Fruit fly (Drosophila melanogaster) whole organism, embryonic: ENCODE data around the gene CG11975.
A peak's percentile ranks its signal among the peaks of the same experiment; 100 is the strongest.

Experiments
- Atf-2 ChIP-seq: fragments of 200-800 bp; sonication (Bioruptor generic); optimal IDR thresholded peaks from 2 replicates; lab custom pipeline; 2016; ENCODE audit warnings: missing biosample characterization, missing genetic modification characterization
- BEAF-32 ChIP-seq: fragments of 200-800 bp; sonication (Bioruptor generic); optimal IDR thresholded peaks from 3 replicates; lab custom pipeline; 2017; ENCODE audit warnings: missing biosample characterization, missing genetic modification characterization, mild to moderate bottlenecking, moderate library complexity, missing genetic modification reagents
- Bgb ChIP-seq: fragments of 200-800 bp; sonication (Bioruptor generic); IDR thresholded peaks from 2 replicates; pipeline ENCODE4 v1.3.6; 2022; ENCODE audit warnings: missing biosample characterization, missing genetic modification characterization; ENCODE audit not compliant: partially characterized antibody
- Blimp-1 ChIP-seq: fragments of 200-800 bp; sonication (Bioruptor generic); optimal IDR thresholded peaks from 3 replicates; lab custom pipeline; 2018; ENCODE audit warnings: missing biosample characterization, missing genetic modification characterization, mild to moderate bottlenecking, moderate library complexity, missing genetic modification reagents
- CG10147 ChIP-seq: fragments of 200-800 bp; sonication (Bioruptor generic); optimal IDR thresholded peaks from 2 replicates; lab custom pipeline; 2019; ENCODE audit warnings: missing biosample characterization, mild to moderate bottlenecking, missing genetic modification characterization, moderate library complexity
- CG10267 ChIP-seq: fragments of 200-800 bp; sonication (Bioruptor generic); optimal IDR thresholded peaks from 2 replicates; lab custom pipeline; 2018; ENCODE audit warnings: missing biosample characterization, mild to moderate bottlenecking, missing genetic modification characterization, moderate library complexity
- CG10366 ChIP-seq: fragments of 200-800 bp; sonication (Bioruptor generic); IDR thresholded peaks from 2 replicates; pipeline ENCODE4 v1.3.6; 2022; ENCODE audit warnings: missing biosample characterization, missing genetic modification characterization
- CG12391 ChIP-seq: fragments of 200-800 bp; sonication (Bioruptor generic); optimal IDR thresholded peaks from 3 replicates; lab custom pipeline; 2018; ENCODE audit warnings: missing biosample characterization, mild to moderate bottlenecking, missing genetic modification characterization, moderate library complexity
- CG12744 ChIP-seq: fragments of 200-800 bp; sonication (Bioruptor generic); optimal IDR thresholded peaks from 2 replicates; lab custom pipeline; 2016; ENCODE audit warnings: missing biosample characterization, missing genetic modification characterization
- CG12769 ChIP-seq: fragments of 200-800 bp; sonication (Bioruptor generic); optimal IDR thresholded peaks from 2 replicates; lab custom pipeline; 2019; ENCODE audit warnings: missing biosample characterization, mild to moderate bottlenecking, missing genetic modification characterization, moderate library complexity
- CG13287 ChIP-seq: fragments of 200-800 bp; sonication (Bioruptor generic); IDR thresholded peaks from 2 replicates; pipeline ENCODE4 v1.3.6; 2022; ENCODE audit warnings: missing biosample characterization, missing genetic modification characterization; ENCODE audit not compliant: partially characterized antibody
- CG13296 ChIP-seq: fragments of 200-800 bp; sonication (Bioruptor generic); optimal IDR thresholded peaks from 3 replicates; lab custom pipeline; 2018; ENCODE audit warnings: missing biosample characterization, mild to moderate bottlenecking, missing genetic modification characterization
- CG1603 ChIP-seq: fragments of 200-800 bp; sonication (Bioruptor generic); optimal IDR thresholded peaks from 2 replicates; lab custom pipeline; 2019; ENCODE audit warnings: missing biosample characterization, mild to moderate bottlenecking, missing genetic modification characterization, moderate library complexity
- CG17361 ChIP-seq: fragments of 200-800 bp; sonication (Bioruptor generic); IDR thresholded peaks from 3 replicates; pipeline ENCODE4 v1.3.6; 2022; ENCODE audit warnings: missing biosample characterization, missing genetic modification characterization
- CG17829 ChIP-seq: fragments of 200-800 bp; optimal IDR thresholded peaks from 2 replicates; lab custom pipeline; 2019; ENCODE audit warnings: missing biosample characterization, mild to moderate bottlenecking, missing genetic modification characterization, moderate library complexity
- CG18619 ChIP-seq: fragments of 200-800 bp; sonication (Bioruptor generic); optimal IDR thresholded peaks from 3 replicates; lab custom pipeline; 2017; ENCODE audit warnings: missing biosample characterization, mild to moderate bottlenecking, missing genetic modification characterization
- CG3281 ChIP-seq: fragments of 200-800 bp; sonication (Bioruptor generic); optimal IDR thresholded peaks from 3 replicates; lab custom pipeline; 2017; ENCODE audit warnings: missing biosample characterization, mild to moderate bottlenecking, missing genetic modification characterization
- CG3995 ChIP-seq: fragments of 200-800 bp; sonication (Bioruptor generic); optimal IDR thresholded peaks from 3 replicates; lab custom pipeline; 2016; ENCODE audit warnings: missing biosample characterization, missing genetic modification characterization
- CG7372 ChIP-seq: fragments of 200-800 bp; sonication (Bioruptor generic); IDR thresholded peaks from 2 replicates; pipeline ENCODE4 v1.3.6; 2022; ENCODE audit warnings: missing biosample characterization, missing genetic modification characterization
- CG8924 ChIP-seq: fragments of 200-800 bp; optimal IDR thresholded peaks from 3 replicates; lab custom pipeline; 2019; ENCODE audit warnings: missing biosample characterization, mild to moderate bottlenecking, missing genetic modification characterization, moderate library complexity
- CG9437 ChIP-seq: fragments of 200-800 bp; sonication (Bioruptor generic); optimal IDR thresholded peaks from 2 replicates; lab custom pipeline; 2018; ENCODE audit warnings: missing biosample characterization, mild to moderate bottlenecking, missing genetic modification characterization
- D19A ChIP-seq: fragments of 200-800 bp; optimal IDR thresholded peaks from 3 replicates; lab custom pipeline; 2019; ENCODE audit warnings: missing biosample characterization, mild to moderate bottlenecking, missing genetic modification characterization, moderate library complexity
- Dbx ChIP-seq: fragments of 200-800 bp; sonication (Bioruptor generic); IDR thresholded peaks from 3 replicates; pipeline ENCODE4 v1.3.6; 2022; ENCODE audit warnings: missing biosample characterization, missing genetic modification characterization
- Dfd ChIP-seq, 2 experiments: fragments of >200 bp; optimal IDR thresholded peaks; 2 replicates each; lab custom pipeline; 2017; ENCODE audit warnings: missing biosample characterization in 2 of 2, missing genetic modification characterization in 2 of 2
- H2.0 ChIP-seq: fragments of 200-800 bp; sonication (Bioruptor generic); IDR thresholded peaks from 2 replicates; pipeline ENCODE4 v1.3.6; 2022; ENCODE audit warnings: missing biosample characterization, missing genetic modification characterization
- HmgD ChIP-seq: fragments of 200-800 bp; sonication (Bioruptor generic); optimal IDR thresholded peaks from 3 replicates; lab custom pipeline; 2016; ENCODE audit warnings: missing biosample characterization, missing genetic modification characterization
- Hr39 ChIP-seq: fragments of >200 bp; optimal IDR thresholded peaks from 2 replicates; lab custom pipeline; 2017
- Lhr ChIP-seq: fragments of 200-800 bp; sonication (Bioruptor generic); optimal IDR thresholded peaks from 3 replicates; lab custom pipeline; 2017; ENCODE audit warnings: mild to moderate bottlenecking, missing biosample characterization, missing genetic modification reagents, missing genetic modification characterization
- Mad ChIP-seq: fragments of 200-800 bp; sonication (Bioruptor generic); optimal IDR thresholded peaks from 2 replicates; lab custom pipeline; 2016; ENCODE audit warnings: missing biosample characterization, missing genetic modification characterization
- NC2β ChIP-seq: fragments of 200-800 bp; sonication (Bioruptor generic); optimal IDR thresholded peaks from 2 replicates; lab custom pipeline; 2016; ENCODE audit warnings: missing biosample characterization, missing genetic modification characterization
- Opbp ChIP-seq: fragments of 200-800 bp; sonication (Bioruptor generic); IDR thresholded peaks from 3 replicates; pipeline ENCODE4 v1.3.6; 2022; ENCODE audit warnings: missing biosample characterization, missing genetic modification characterization; ENCODE audit not compliant: partially characterized antibody
- Xbp1 ChIP-seq: fragments of 200-800 bp; sonication (Bioruptor generic); optimal IDR thresholded peaks from 3 replicates; lab custom pipeline; 2016; ENCODE audit warnings: missing biosample characterization, mild to moderate bottlenecking, missing genetic modification characterization
- amos ChIP-seq: fragments of 200-800 bp; sonication (Bioruptor generic); IDR thresholded peaks from 2 replicates; pipeline ENCODE4 v1.3.6; 2022; ENCODE audit warnings: missing biosample characterization, missing genetic modification characterization; ENCODE audit not compliant: partially characterized antibody
- cas ChIP-seq: fragments of 200-800 bp; sonication (Bioruptor generic); IDR thresholded peaks from 2 replicates; pipeline ENCODE4 v1.3.6; 2022; ENCODE audit warnings: missing biosample characterization, missing genetic modification characterization
- crc ChIP-seq: fragments of 200-800 bp; sonication (Bioruptor generic); optimal IDR thresholded peaks from 2 replicates; lab custom pipeline; 2016; ENCODE audit warnings: missing biosample characterization, missing genetic modification characterization
- da ChIP-seq: fragments of 200-800 bp; sonication (Bioruptor generic); optimal IDR thresholded peaks from 2 replicates; lab custom pipeline; 2016; ENCODE audit warnings: missing biosample characterization, missing genetic modification characterization
- ems ChIP-seq: fragments of 200-800 bp; sonication (Bioruptor generic); optimal IDR thresholded peaks from 3 replicates; lab custom pipeline; 2016; ENCODE audit warnings: missing biosample characterization, missing genetic modification characterization
- ewg ChIP-seq: fragments of 200-800 bp; sonication (Bioruptor generic); optimal IDR thresholded peaks from 3 replicates; lab custom pipeline; 2017; ENCODE audit warnings: mild to moderate bottlenecking, missing biosample characterization, missing genetic modification reagents, missing genetic modification characterization
- gce ChIP-seq: fragments of 200-800 bp; sonication (Bioruptor generic); IDR thresholded peaks from 3 replicates; pipeline ENCODE4 v1.3.6; 2022; ENCODE audit warnings: missing biosample characterization, missing genetic modification characterization
- knrl ChIP-seq: fragments of 200-800 bp; sonication (Bioruptor generic); IDR thresholded peaks from 3 replicates; pipeline ENCODE4 v1.3.6; 2022; ENCODE audit warnings: missing biosample characterization, missing genetic modification characterization; ENCODE audit not compliant: partially characterized antibody
- lmd ChIP-seq: fragments of 200-800 bp; sonication (Bioruptor generic); IDR thresholded peaks from 2 replicates; pipeline ENCODE4 v1.3.6; 2022; ENCODE audit warnings: missing biosample characterization, missing genetic modification characterization
- onecut ChIP-seq: fragments of 200-800 bp; sonication (Bioruptor generic); IDR thresholded peaks from 2 replicates; pipeline ENCODE4 v1.3.6; 2022; ENCODE audit warnings: missing biosample characterization, missing genetic modification characterization
- phol ChIP-seq: fragments of 200-800 bp; sonication (Bioruptor generic); optimal IDR thresholded peaks from 3 replicates; lab custom pipeline; 2018; ENCODE audit warnings: missing biosample characterization, mild to moderate bottlenecking, missing genetic modification characterization, moderate library complexity
- pum ChIP-seq: fragments of 200-800 bp; sonication (Bioruptor generic); optimal IDR thresholded peaks from 2 replicates; lab custom pipeline; 2016; ENCODE audit warnings: missing biosample characterization, missing genetic modification characterization
- pzg ChIP-seq: fragments of 200-800 bp; sonication (Bioruptor generic); optimal IDR thresholded peaks from 3 replicates; lab custom pipeline; 2018; ENCODE audit warnings: missing biosample characterization, mild to moderate bottlenecking, missing genetic modification characterization, moderate library complexity
- rib ChIP-seq: fragments of 200-800 bp; sonication (Bioruptor generic); IDR thresholded peaks from 2 replicates; pipeline ENCODE4 v1.3.6; 2022; ENCODE audit warnings: missing biosample characterization, missing genetic modification characterization
- sima ChIP-seq: fragments of 200-800 bp; sonication (Bioruptor generic); optimal IDR thresholded peaks from 2 replicates; lab custom pipeline; 2016; ENCODE audit warnings: missing biosample characterization, missing genetic modification characterization
- slou ChIP-seq: fragments of 200-800 bp; sonication (Bioruptor generic); optimal IDR thresholded peaks from 3 replicates; lab custom pipeline; 2016; ENCODE audit warnings: missing biosample characterization, missing genetic modification characterization
- slp2 ChIP-seq: fragments of 200-800 bp; sonication (Bioruptor generic); optimal IDR thresholded peaks from 2 replicates; lab custom pipeline; 2016; ENCODE audit warnings: missing biosample characterization, missing genetic modification characterization
- vvl ChIP-seq: fragments of 200-800 bp; sonication (Bioruptor generic); IDR thresholded peaks from 2 replicates; pipeline ENCODE4 v1.3.6; 2022; ENCODE audit warnings: missing biosample characterization, missing genetic modification characterization
- zfh1 ChIP-seq: fragments of 200-800 bp; sonication (Bioruptor generic); IDR thresholded peaks from 3 replicates; pipeline ENCODE4 v1.3.6; 2022; ENCODE audit warnings: missing biosample characterization, missing genetic modification characterization

Gene CG11975

dm6 chr3R:8944866-8945265, 48.2 kb upstream of the CG11975 start, which contains the start of gene CG11964 (continued):
- TF ChIP-seq slp2 (GFP tag; lab: Kevin White, UChicago) (peak; percentile 2), CG18619 (peak; percentile 4), vvl (peak; percentile 76), gce (GFP tag; lab: Robert Waterston, UW) (no peak), Hr39 (lab: Kevin White, UChicago) (no peak), D19A (tag; lab: Kevin White, UChicago) (peak; percentile 4), HmgD (GFP tag; lab: Kevin White, UChicago) (peak; percentile 92), CG12744 (GFP tag; lab: Kevin White, UChicago) (peak; percentile 16), Dbx (GFP tag; lab: Robert Waterston, UW) (peak; percentile 86), zfh1 (peak; percentile 36; the same call in 1 of the 3 replicates), CG1603 (tag; lab: Kevin White, UChicago) (peak; percentile 92), CG3281 (GFP tag; lab: Kevin White, UChicago) (no peak), lmd (GFP tag; lab: Robert Waterston, UW) (peak; percentile 35; the same call in 1 of the 2 replicates), CG3995 (GFP tag; lab: Kevin White, UChicago) (peak; percentile 85), Dfd (GFP tag; optimal IDR thresholded peaks at IDR 0.05; lab: Kevin White, UChicago) (no peak), CG13296 (peak; percentile 2), Bgb (GFP tag; lab: Robert Waterston, UW) (peak; percentile 100), sima (GFP tag; lab: Kevin White, UChicago) (no peak), da (GFP tag; lab: Kevin White, UChicago) (no peak), CG10366 (GFP tag; lab: Robert Waterston, UW) (0 out of 2 replicates have a peak, but pooled peaks have one; percentile 34), ems (GFP tag; lab: Kevin White, UChicago) (peak; percentile 53), CG13287 (GFP tag; lab: Robert Waterston, UW) (peak; percentile 100), CG17361 (GFP tag; lab: Robert Waterston, UW) (peak; percentile 47; the same call in 1 of the 3 replicates), CG9437 (GFP tag; lab: Kevin White, UChicago) (peak; percentile 5), H2.0 (no peak), BEAF-32 (GFP tag; lab: Kevin White, UChicago) (peak; percentile 99), CG17829 (peak; percentile 93), CG10267 (tag; lab: Kevin White, UChicago) (peak; percentile 73), Blimp-1 (GFP tag; lab: Kevin White, UChicago) (peak; percentile 8), CG12391 (tag; lab: Kevin White, UChicago) (peak; percentile 74), cas (GFP tag; lab: Robert Waterston, UW) (peak; percentile 53; the same call in 1 of the 2 replicates), Xbp1 (GFP tag; lab: Kevin White, UChicago) (peak; percentile 69), pum (GFP tag; lab: Kevin White, UChicago) (peak; percentile 35), Mad (peak; percentile 55), CG7372 (GFP tag; lab: Robert Waterston, UW) (no peak), pzg (GFP tag; lab: Kevin White, UChicago) (peak; percentile 95), Opbp (GFP tag; lab: Robert Waterston, UW) (peak; percentile 99), NC2β (GFP tag; lab: Kevin White, UChicago) (peak; percentile 39), amos (GFP tag; lab: Robert Waterston, UW) (peak; percentile 100), knrl (GFP tag; lab: Robert Waterston, UW) (peak; percentile 100), phol (tag; lab: Kevin White, UChicago) (peak; percentile 80), ewg (GFP tag; lab: Kevin White, UChicago) (peak; percentile 28), CG8924 (tag; lab: Kevin White, UChicago) (peak; percentile 62), onecut (GFP tag; lab: Robert Waterston, UW) (peak; percentile 25; the same call in 1 of the 2 replicates), rib (GFP tag; lab: Robert Waterston, UW) (peak; percentile 69; the same call in 1 of the 2 replicates), CG12769 (tag; lab: Kevin White, UChicago) (peak; percentile 69), CG10147 (GFP tag; lab: Kevin White, UChicago) (peak; percentile 63), Lhr (GFP tag; lab: Kevin White, UChicago) (peak; percentile 78), Atf-2 (peak; percentile 32), slou (GFP tag; lab: Kevin White, UChicago) (peak; percentile 9), crc (GFP tag; lab: Kevin White, UChicago) (no peak)
